Worm (Caenorhabditis elegans) whole organism, young adult: ENCODE measurements around the gene F54F7.6.

Source experiments
- F10E7.11 ChIP-seq: sonication (generic microtip); optimal IDR thresholded peaks from 2 replicates; lab custom pipeline; 2017; ENCODE audit warnings: mild to moderate bottlenecking, missing genetic modification characterization, moderate library complexity, missing compliant biosample characterization
- F52B5.7 ChIP-seq: sonication (generic microtip); optimal IDR thresholded peaks from 2 replicates; lab custom pipeline; 2016; ENCODE audit warnings: mild to moderate bottlenecking, missing genetic modification characterization, missing compliant biosample characterization
- ama-1 ChIP-seq, 3 experiments: fragments of 150-350 bp in 1 of 3; sonication (generic microtip) in 2 of 3; optimal IDR thresholded peaks; 2 replicates each; lab custom pipeline; 2014 to 2018; ENCODE audit warnings: missing biosample characterization in 2 of 3, missing genetic modification characterization in 2 of 3, missing genetic modification reagents in 2 of 3
- him-1 ChIP-seq: sonication (generic microtip); optimal IDR thresholded peaks from 2 replicates; lab custom pipeline; 2016; ENCODE audit warnings: missing genotype, missing genetic modification reagents, missing genetic modification characterization, missing compliant biosample characterization
- lsl-1 ChIP-seq: fragments of 200-800 bp; sonication (Bioruptor generic); optimal IDR thresholded peaks from 2 replicates; lab custom pipeline; 2018; ENCODE audit warnings: mild to moderate bottlenecking, missing genetic modification characterization, moderate library complexity, missing compliant biosample characterization
- mes-4 ChIP-seq: sonication (generic microtip); optimal IDR thresholded peaks from 2 replicates; lab custom pipeline; 2016; ENCODE audit warnings: missing genotype, missing genetic modification characterization, missing compliant biosample characterization
- pha-4 ChIP-seq: fragments of 150-350 bp; sonication (generic microtip); optimal IDR thresholded peaks from 2 replicates; lab custom pipeline; 2014; ENCODE audit warnings: missing biosample characterization, missing genetic modification reagents, missing genetic modification characterization
- snpc-4 ChIP-seq, 5 experiments: fragments of 150-350 bp in 1 of 5; sonication (generic microtip) in 4 of 5; optimal IDR thresholded peaks; 2 replicates each; lab custom pipeline; 2014 to 2018; ENCODE audit warnings: missing genetic modification characterization in 5 of 5, missing biosample characterization in 3 of 5, antibody characterized with exemption in 2 of 5, mild to moderate bottlenecking in 2 of 5, missing compliant biosample characterization in 2 of 5, missing genotype in 2 of 5, moderate library complexity in 2 of 5, missing genetic modification reagents in 1 of 5
- unc-62 ChIP-seq: fragments of 150-350 bp; optimal IDR thresholded peaks from 2 replicates; lab custom pipeline; 2014; ENCODE audit warnings: missing biosample characterization, missing genetic modification reagents, missing genetic modification characterization
- ztf-18 ChIP-seq: sonication (generic microtip); optimal IDR thresholded peaks from 2 replicates; lab custom pipeline; 2016; ENCODE audit warnings: missing genotype, mild to moderate bottlenecking, missing genetic modification characterization, missing compliant biosample characterization
- ztf-28 ChIP-seq: fragments of 200-800 bp; sonication (Bioruptor generic); IDR thresholded peaks from 2 replicates; pipeline ENCODE4 v1.3.6; 2022; ENCODE audit warnings: missing genetic modification reagents, missing genetic modification characterization, missing compliant biosample characterization
- ztf-3 ChIP-seq: fragments of 200-800 bp; sonication (Bioruptor generic); optimal IDR thresholded peaks from 2 replicates; lab custom pipeline; 2018; ENCODE audit warnings: mild to moderate bottlenecking, missing genetic modification characterization, missing compliant biosample characterization

DNA sequence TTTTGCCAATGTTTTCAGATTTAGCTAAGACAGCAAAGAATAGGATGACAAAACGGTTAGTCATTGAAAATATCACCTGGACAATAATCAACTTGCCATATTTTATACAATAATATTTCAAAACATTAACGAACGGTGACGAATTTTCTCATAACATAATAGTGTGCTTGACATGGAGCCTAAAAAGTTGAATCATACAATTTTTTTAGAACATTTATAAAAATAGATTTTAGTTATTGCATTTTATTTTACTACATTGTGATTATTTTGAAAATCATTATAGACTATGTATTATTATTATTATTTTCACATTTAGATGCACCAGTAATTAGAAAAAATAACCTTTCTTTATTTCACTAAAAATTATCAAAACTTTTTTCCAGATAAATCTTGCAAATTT is 16.6 kb upstream of the F54F7.6 start, which contains the start of gene F54F7.9:
- no peak for TF ChIP-seq ztf-28 (GFP tag; lab: Robert Waterston, UW)
- TF ChIP-seq snpc-4 (GFP tag; optimal IDR thresholded peaks at IDR 0.05; lab: Kevin White, UChicago) = no peak
- no peak for TF ChIP-seq snpc-4 (tag; optimal IDR thresholded peaks at IDR 0.05; lab: Kevin White, UChicago)
- TF ChIP-seq lsl-1 (GFP tag; lab: Kevin White, UChicago) = no peak
- TF ChIP-seq him-1 (tag; lab: Kevin White, UChicago) = no peak
- TF ChIP-seq mes-4 = no peak
- no peak for TF ChIP-seq F10E7.11
- TF ChIP-seq unc-62 (GFP tag; lab: Kevin White, UChicago) = no peak
- TF ChIP-seq F52B5.7 (tag; lab: Kevin White, UChicago) = no peak
- no peak for TF ChIP-seq ama-1 (optimal IDR thresholded peaks at IDR 0.05; lab: Kevin White, UChicago)
- TF ChIP-seq ama-1 (GFP tag; optimal IDR thresholded peaks at IDR 0.05; lab: Kevin White, UChicago) = no peak
- TF ChIP-seq pha-4 (tag; lab: Kevin White, UChicago) = no peak
- TF ChIP-seq ztf-18 = no peak
- no peak for TF ChIP-seq ztf-3 (GFP tag; lab: Kevin White, UChicago)
